Fruit fly (Drosophila melanogaster) ovary, adult (tissue): Measurements from ENCODE around the gene Gcn2.
A peak's percentile ranks its signal among the peaks of the same experiment; 100 is the strongest.

Experiments
- CG17801 ChIP-seq: fragments of 200-800 bp; optimal IDR thresholded peaks from 2 replicates; lab custom pipeline; 2019; ENCODE audit warnings: missing biosample characterization, mild to moderate bottlenecking, missing genetic modification characterization, moderate library complexity; ENCODE audit not compliant: partially characterized antibody

Gene Gcn2

dm6 chr3R:31407026-31407654 is 11.7 kb downstream of the Gcn2 start:
- no peak for TF ChIP-seq CG17801 (GFP tag; lab: Kevin White, UChicago)

DNA sequence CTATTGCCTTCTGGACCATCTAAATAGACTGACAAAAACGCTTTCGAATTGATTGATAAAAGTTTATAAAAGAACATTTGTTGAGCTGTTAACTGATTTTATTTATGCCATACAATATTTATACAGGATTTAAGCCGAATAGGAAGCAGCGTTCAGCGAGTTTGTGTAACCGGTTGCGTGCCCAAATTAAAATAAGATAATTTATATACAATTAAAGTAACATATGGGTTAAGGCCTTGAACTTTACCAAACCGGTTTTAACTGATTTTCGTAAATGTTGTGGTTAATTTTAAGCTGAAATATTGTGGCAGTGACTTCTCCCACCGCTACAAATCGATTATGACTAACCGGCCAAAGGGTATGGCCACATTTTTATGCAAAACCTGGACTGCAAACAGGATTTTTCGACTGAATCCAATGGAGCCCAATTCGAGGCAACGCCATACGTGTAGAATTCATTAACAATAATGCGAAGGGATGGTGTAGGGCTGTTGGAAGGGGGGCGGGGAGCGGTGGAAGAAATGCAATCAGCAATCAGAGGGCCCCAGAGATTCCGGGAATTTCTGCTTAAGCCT is 14.3 kb downstream of the Gcn2 start:
- TF ChIP-seq CG17801 (GFP tag; lab: Kevin White, UChicago), result no peak

- TF ChIP-seq CG17801 (GFP tag; lab: Kevin White, UChicago), result no peak
Observed at dm6 chr3R:31419531-31419930, 24.1 kb downstream of the Gcn2 start.

DNA sequence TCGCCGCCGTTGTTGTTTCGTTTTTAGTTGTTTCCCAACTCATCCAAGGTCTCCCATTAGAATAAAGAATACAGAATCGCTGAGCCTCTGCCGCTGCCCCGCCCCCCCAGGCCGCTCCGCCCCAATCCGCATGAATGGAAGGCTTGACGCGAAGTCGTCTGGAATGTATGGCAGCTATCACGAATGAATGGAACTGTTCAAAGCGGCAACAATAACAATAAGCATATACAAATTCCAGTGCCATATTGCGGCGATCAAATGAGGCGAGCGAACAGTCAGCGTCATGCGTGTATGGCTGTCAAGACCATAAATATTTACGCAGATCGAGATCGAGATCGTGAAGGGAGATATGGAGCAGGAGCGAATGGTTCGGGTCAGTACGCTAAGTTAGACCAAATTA is 25.2 kb downstream of the Gcn2 start:
- TF ChIP-seq CG17801 (GFP tag; lab: Kevin White, UChicago), result no peak

DNA sequence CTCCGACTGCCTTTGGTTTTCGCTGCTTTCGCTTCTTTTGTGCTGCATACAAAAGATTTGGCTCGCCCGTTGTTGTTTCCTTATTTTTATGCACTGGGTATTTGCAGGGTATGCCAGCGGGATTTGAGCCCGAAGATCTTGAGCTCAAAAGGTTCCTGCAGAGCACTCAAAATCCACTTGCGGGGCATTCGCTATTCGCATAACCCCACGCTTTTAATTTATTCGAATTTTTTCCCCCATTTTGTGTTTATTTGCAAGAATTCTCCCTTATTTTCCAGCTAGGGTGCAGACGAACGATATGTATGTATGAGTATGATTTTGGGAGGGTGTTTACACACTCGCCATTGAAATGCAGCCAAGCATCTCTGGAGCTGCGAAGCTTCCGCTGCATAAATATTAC is 26.5 kb downstream of the Gcn2 start:
- TF ChIP-seq CG17801 (GFP tag; lab: Kevin White, UChicago), result no peak

DNA sequence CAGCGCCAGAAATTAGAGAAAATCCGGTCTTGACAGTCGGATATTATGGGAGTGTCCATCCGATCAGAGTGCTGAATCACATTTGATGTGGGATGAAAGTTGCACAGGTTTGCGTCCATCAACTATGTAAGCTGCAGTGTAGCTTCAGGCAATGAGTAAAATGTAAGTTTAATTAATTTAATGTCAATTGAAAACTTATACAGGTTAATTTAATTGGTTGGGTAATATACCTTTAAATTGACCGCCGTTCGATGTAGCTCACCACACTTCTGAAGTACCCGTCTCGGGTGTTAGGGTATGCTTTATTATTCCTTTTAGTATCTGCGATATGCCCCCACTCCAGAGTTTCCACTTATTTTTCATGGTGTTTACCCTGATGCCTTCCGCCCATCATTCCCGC is 29.0 kb downstream of the Gcn2 start:
- TF ChIP-seq CG17801 (GFP tag; lab: Kevin White, UChicago), result no peak

DNA sequence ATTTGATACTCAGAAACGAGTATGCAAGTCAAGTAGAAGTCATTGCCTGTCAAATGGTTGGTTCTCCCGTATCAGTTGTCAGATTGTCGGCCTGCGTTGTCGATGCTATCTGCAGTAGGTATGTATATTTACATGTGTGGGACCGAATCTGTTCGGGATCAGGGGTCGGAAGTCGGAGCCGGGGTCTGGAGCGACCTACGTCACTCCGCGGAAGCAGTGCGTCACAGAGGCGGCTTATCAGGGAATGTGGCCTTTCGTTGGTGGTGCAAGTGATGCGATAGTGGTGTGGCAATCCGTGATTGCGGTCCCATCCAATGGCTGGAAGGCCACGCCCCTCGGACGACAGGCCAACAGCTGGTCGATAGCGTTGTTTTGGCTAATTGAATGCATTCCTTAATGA is 40.2 kb downstream of the Gcn2 start:
- TF ChIP-seq CG17801 (GFP tag; lab: Kevin White, UChicago), result no peak

DNA sequence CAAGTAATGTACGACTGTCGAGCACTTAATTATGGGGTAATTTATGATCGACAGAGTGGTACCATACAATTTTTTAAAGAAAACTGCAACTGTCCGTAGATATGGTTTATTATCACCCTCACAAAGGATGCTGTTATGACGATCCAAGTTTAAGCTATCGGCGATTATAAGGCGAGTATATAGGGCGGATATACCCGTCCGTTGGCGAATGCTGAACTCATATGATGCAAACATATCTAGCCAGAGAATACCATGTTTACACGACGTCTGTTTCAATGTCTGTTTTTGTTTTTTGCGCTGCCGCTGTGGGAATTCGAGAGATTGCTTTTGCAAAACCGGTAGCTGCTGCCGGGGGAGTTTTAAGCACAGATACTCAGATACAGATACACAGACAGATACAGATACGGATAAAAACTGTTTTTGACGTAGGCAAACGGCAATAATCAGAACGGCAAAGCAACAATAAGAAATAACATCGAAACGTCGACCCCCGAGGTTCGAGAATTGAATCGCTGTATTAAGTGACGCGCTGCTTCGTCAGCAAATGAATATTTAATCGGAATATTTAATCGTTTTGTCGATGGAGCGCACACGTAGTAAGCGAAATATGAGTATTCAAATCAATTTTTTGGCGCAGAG is 42.1 kb downstream of the Gcn2 start:
- no peak for TF ChIP-seq CG17801 (GFP tag; lab: Kevin White, UChicago)

dm6 chr3R:31438856-31439255 is 43.4 kb downstream of the Gcn2 start:
- no peak for TF ChIP-seq CG17801 (GFP tag; lab: Kevin White, UChicago)

dm6 chr3R:31439986-31440385 is 44.5 kb downstream of the Gcn2 start:
- TF ChIP-seq CG17801 (GFP tag; lab: Kevin White, UChicago), result no peak

dm6 chr3R:31440561-31440960 is 45.1 kb downstream of the Gcn2 start:
- no peak for TF ChIP-seq CG17801 (GFP tag; lab: Kevin White, UChicago)

DNA sequence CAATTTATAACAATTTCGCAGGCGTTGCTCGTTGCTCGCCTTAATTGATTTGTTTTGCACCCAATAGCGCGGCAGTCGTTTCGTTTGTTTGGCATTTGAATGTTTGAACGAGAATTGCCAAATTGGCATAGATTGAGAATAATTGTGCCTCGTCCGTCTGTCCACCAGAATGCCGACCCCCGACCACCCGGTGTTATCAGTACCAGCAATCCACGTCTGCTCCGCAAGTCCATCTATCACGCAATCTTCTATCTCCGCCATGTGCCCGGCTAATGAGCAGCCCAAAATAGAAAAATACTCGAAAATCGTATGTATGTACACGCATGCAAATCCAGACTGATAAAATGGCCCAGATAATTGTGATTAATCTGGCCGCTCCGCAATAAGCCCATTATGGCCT is 47.6 kb downstream of the Gcn2 start:
- no peak for TF ChIP-seq CG17801 (GFP tag; lab: Kevin White, UChicago)

DNA sequence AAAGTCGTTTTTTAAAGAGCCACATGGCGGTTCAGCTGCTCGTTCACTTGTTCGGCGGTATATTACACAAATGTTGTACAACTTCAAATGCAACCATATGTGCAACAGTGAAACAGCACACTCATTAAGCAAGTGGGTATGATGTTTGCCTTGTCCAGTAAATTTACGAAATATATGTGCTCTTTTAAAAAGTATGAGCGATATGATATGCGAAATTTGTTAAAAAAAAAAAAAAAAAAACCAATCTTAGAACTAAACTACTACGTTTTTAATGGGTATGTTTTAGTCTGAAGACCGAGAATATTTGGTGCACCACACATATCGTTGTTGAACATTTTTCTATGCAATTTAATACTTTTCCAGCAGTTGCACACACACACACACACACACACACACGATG is 48.0 kb downstream of the Gcn2 start:
- TF ChIP-seq CG17801 (GFP tag; lab: Kevin White, UChicago), result peak; percentile 10
